Worm (Caenorhabditis elegans) whole organism, mixed stage, embryonic: ENCODE measurements around the gene C55A6.10.

Experiments used
- M03D4.4 ChIP-seq: sonication (generic microtip); optimal IDR thresholded peaks from 2 replicates; lab custom pipeline; 2017; ENCODE audit warnings: mild to moderate bottlenecking, missing genetic modification characterization, missing compliant biosample characterization
- bed-3 ChIP-seq: fragments of 200-800 bp; sonication (Bioruptor generic); optimal IDR thresholded peaks from 3 replicates; lab custom pipeline; 2018; ENCODE audit warnings: mild to moderate bottlenecking, missing genetic modification characterization, moderate library complexity, missing compliant biosample characterization
- blmp-1 ChIP-seq: fragments of 150-350 bp; optimal IDR thresholded peaks from 2 replicates; lab custom pipeline; 2014; ENCODE audit warnings: missing biosample characterization, missing genetic modification characterization
- ceh-39 ChIP-seq: fragments of 150-350 bp; optimal IDR thresholded peaks from 2 replicates; lab custom pipeline; 2014; ENCODE audit warnings: missing biosample characterization, missing genetic modification characterization
- ceh-43 ChIP-seq: fragments of 200-800 bp; sonication (Bioruptor generic); optimal IDR thresholded peaks from 2 replicates; lab custom pipeline; 2018; ENCODE audit warnings: mild to moderate bottlenecking, missing genetic modification characterization, moderate library complexity, missing compliant biosample characterization
- ceh-83 ChIP-seq: fragments of 200-800 bp; sonication (Bioruptor generic); optimal IDR thresholded peaks from 2 replicates; lab custom pipeline; 2018; ENCODE audit warnings: mild to moderate bottlenecking, missing genetic modification characterization, missing compliant biosample characterization
- ces-1 ChIP-seq: fragments of 150-350 bp; optimal IDR thresholded peaks from 2 replicates; lab custom pipeline; 2014; ENCODE audit warnings: missing biosample characterization, missing genetic modification reagents, missing genetic modification characterization
- cnd-1 ChIP-seq: fragments of 200-800 bp; sonication (Bioruptor generic); optimal IDR thresholded peaks from 2 replicates; lab custom pipeline; 2018; ENCODE audit warnings: mild to moderate bottlenecking, missing genetic modification characterization, missing compliant biosample characterization
- elt-3 ChIP-seq: fragments of 150-350 bp; optimal IDR thresholded peaks from 2 replicates; lab custom pipeline; 2014; ENCODE audit warnings: missing biosample characterization, missing genetic modification characterization
- flh-1 ChIP-seq: fragments of 200-800 bp; sonication (Bioruptor generic); optimal IDR thresholded peaks from 2 replicates; lab custom pipeline; 2018; ENCODE audit warnings: mild to moderate bottlenecking, missing genetic modification characterization, moderate library complexity, missing compliant biosample characterization
- hlh-1 ChIP-seq: fragments of 150-350 bp; optimal IDR thresholded peaks from 2 replicates; lab custom pipeline; 2014; ENCODE audit warnings: missing biosample characterization, missing genetic modification reagents, missing genetic modification characterization
- lin-32 ChIP-seq: fragments of 200-800 bp; sonication (Bioruptor generic); optimal IDR thresholded peaks from 2 replicates; lab custom pipeline; 2018; ENCODE audit warnings: mild to moderate bottlenecking, missing genetic modification characterization, missing compliant biosample characterization
- lsy-2 ChIP-seq: fragments of 150-350 bp; optimal IDR thresholded peaks from 2 replicates; lab custom pipeline; 2014; ENCODE audit warnings: missing biosample characterization, missing genetic modification characterization
- mep-1 ChIP-seq: fragments of 150-350 bp; optimal IDR thresholded peaks from 2 replicates; lab custom pipeline; 2017; ENCODE audit warnings: missing biosample characterization, missing genetic modification reagents, missing genetic modification characterization, inconsistent platforms
- nhr-12 ChIP-seq: fragments of 150-350 bp; optimal IDR thresholded peaks from 2 replicates; lab custom pipeline; 2014; ENCODE audit warnings: missing biosample characterization, missing genetic modification characterization
- nhr-2 ChIP-seq: fragments of 150-350 bp; optimal IDR thresholded peaks from 2 replicates; lab custom pipeline; 2014; ENCODE audit warnings: missing biosample characterization, missing genetic modification characterization
- nhr-237 ChIP-seq: fragments of 150-350 bp; optimal IDR thresholded peaks from 2 replicates; lab custom pipeline; 2014; ENCODE audit warnings: missing biosample characterization, missing genetic modification characterization
- nhr-28 ChIP-seq: fragments of 150-350 bp; optimal IDR thresholded peaks from 2 replicates; lab custom pipeline; 2014; ENCODE audit warnings: missing biosample characterization, missing genetic modification characterization
- nhr-76 ChIP-seq: sonication (generic microtip); optimal IDR thresholded peaks from 2 replicates; lab custom pipeline; 2017; ENCODE audit warnings: missing biosample characterization, missing genetic modification characterization
- pha-4 ChIP-seq: fragments of 150-350 bp; optimal IDR thresholded peaks from 2 replicates; lab custom pipeline; 2018; ENCODE audit warnings: missing biosample characterization, missing genetic modification reagents, missing genetic modification characterization
- sem-2 ChIP-seq: fragments of 200-800 bp; sonication (Bioruptor generic); optimal IDR thresholded peaks from 2 replicates; lab custom pipeline; 2018; ENCODE audit warnings: mild to moderate bottlenecking, missing genetic modification characterization, missing compliant biosample characterization
- snpc-4 ChIP-seq: fragments of 150-350 bp; optimal IDR thresholded peaks from 2 replicates; lab custom pipeline; 2014; ENCODE audit warnings: missing biosample characterization, missing genetic modification characterization
- sptf-1 ChIP-seq: sonication (generic microtip); optimal IDR thresholded peaks from 2 replicates; lab custom pipeline; 2017; ENCODE audit warnings: mild to moderate bottlenecking, missing genetic modification characterization, moderate library complexity, missing compliant biosample characterization
- unc-120 ChIP-seq: sonication (generic microtip); optimal IDR thresholded peaks from 2 replicates; lab custom pipeline; 2017; ENCODE audit warnings: missing genetic modification characterization, missing compliant biosample characterization; ENCODE audit not compliant: poor library complexity, severe bottlenecking
- unc-39 ChIP-seq: fragments of 150-350 bp; optimal IDR thresholded peaks from 2 replicates; lab custom pipeline; 2014; ENCODE audit warnings: missing biosample characterization, missing genetic modification characterization
- zip-8 ChIP-seq: fragments of 150-350 bp; optimal IDR thresholded peaks from 2 replicates; lab custom pipeline; 2014; ENCODE audit warnings: missing biosample characterization, missing genetic modification characterization
- ztf-11 ChIP-seq: fragments of 150-350 bp; optimal IDR thresholded peaks from 2 replicates; lab custom pipeline; 2014; ENCODE audit warnings: missing biosample characterization, missing genetic modification characterization

C55A6.10 gene

ce11 chrV:11534495-11535189, 29.5 kb downstream of the C55A6.10 start:
- TF ChIP-seq unc-120 (tag; lab: Kevin White, UChicago) (peak; percentile 11), blmp-1 (tag; lab: Kevin White, UChicago) (peak; percentile 41), ceh-43 (GFP tag; lab: Kevin White, UChicago) (no peak), hlh-1 (tag; lab: Kevin White, UChicago) (peak; percentile 97), sptf-1 (tag; lab: Kevin White, UChicago) (no peak)

ce11 chrV:11535504-11536062, 30.4 kb downstream of the C55A6.10 start:
- TF ChIP-seq hlh-1 (tag; lab: Kevin White, UChicago) (peak; percentile 80), ceh-39 (tag; lab: Kevin White, UChicago) (no peak), unc-120 (tag; lab: Kevin White, UChicago) (peak; percentile 78)

ce11 chrV:11536667-11537066, 31.5 kb downstream of the C55A6.10 start:
- no peak for TF ChIP-seq hlh-1 (tag; lab: Kevin White, UChicago)
- no peak for TF ChIP-seq nhr-28 (tag; lab: Kevin White, UChicago)
- TF ChIP-seq blmp-1 (tag; lab: Kevin White, UChicago): no peak
- no peak for TF ChIP-seq nhr-76 (tag; lab: Kevin White, UChicago)
- no peak for TF ChIP-seq lin-32 (GFP tag; lab: Kevin White, UChicago)
- TF ChIP-seq ces-1: peak; percentile 5
- no peak for TF ChIP-seq M03D4.4 (tag; lab: Kevin White, UChicago)

ce11 chrV:11539502-11539901, 34.4 kb downstream of the C55A6.10 start:
- no peak for TF ChIP-seq unc-39 (tag; lab: Kevin White, UChicago)
- TF ChIP-seq nhr-12 (tag; lab: Kevin White, UChicago): no peak

- no peak for TF ChIP-seq cnd-1 (tag; lab: Kevin White, UChicago)
- peak; percentile 31 for TF ChIP-seq unc-120 (tag; lab: Kevin White, UChicago)
- TF ChIP-seq sem-2 (GFP tag; lab: Kevin White, UChicago): no peak
Measured at ce11 chrV:11541284-11541683, 36.1 kb downstream of the C55A6.10 start.

- TF ChIP-seq snpc-4 (no peak), ceh-83 (no peak), elt-3 (tag; lab: Kevin White, UChicago) (no peak), unc-39 (tag; lab: Kevin White, UChicago) (no peak), nhr-2 (no peak)
- TF ChIP-seq, all 35 proteins: peak for 0
Measured at ce11 chrV:11543564-11543963, 38.4 kb downstream of the C55A6.10 start, which contains the start of gene F38B7.2. F38B7.2 (plus strand) TSS chrV:11543963.

- TF ChIP-seq zip-8 (tag; lab: Kevin White, UChicago) (no peak), nhr-237 (tag; lab: Kevin White, UChicago) (no peak), ceh-43 (GFP tag; lab: Kevin White, UChicago) (no peak), ztf-11 (tag; lab: Kevin White, UChicago) (no peak), elt-3 (tag; lab: Kevin White, UChicago) (no peak), sptf-1 (tag; lab: Kevin White, UChicago) (no peak), nhr-2 (no peak), lsy-2 (tag; lab: Kevin White, UChicago) (no peak)
Measured at ce11 chrV:11545227-11545626, 40.1 kb downstream of the C55A6.10 start, which contains the start of gene F38B7.10. F38B7.10 (plus strand) TSS chrV:11545527.

ce11 chrV:11546795-11547194, 41.6 kb downstream of the C55A6.10 start, which contains the start of gene F38B7.11:
F38B7.11 (plus strand) TSS chrV:11547095.
- TF ChIP-seq bed-3 (GFP tag; lab: Kevin White, UChicago) (no peak), sptf-1 (tag; lab: Kevin White, UChicago) (no peak), flh-1 (GFP tag; lab: Kevin White, UChicago) (no peak), ztf-11 (tag; lab: Kevin White, UChicago) (no peak), ceh-39 (tag; lab: Kevin White, UChicago) (no peak), ceh-83 (no peak), lsy-2 (tag; lab: Kevin White, UChicago) (no peak), nhr-28 (tag; lab: Kevin White, UChicago) (no peak), mep-1 (tag; lab: Kevin White, UChicago) (no peak), ces-1 (no peak), pha-4 (tag; lab: Kevin White, UChicago) (no peak), ceh-43 (GFP tag; lab: Kevin White, UChicago) (no peak), sem-2 (GFP tag; lab: Kevin White, UChicago) (no peak), blmp-1 (tag; lab: Kevin White, UChicago) (no peak)
